Worm (Caenorhabditis elegans) whole organism, L3 larva: ENCODE data around the gene pqn-36.
A peak's percentile ranks its signal among the peaks of the same experiment; 100 is the strongest.

Experiments
- elt-3 ChIP-seq, 3 experiments: fragments of 150-350 bp in 1 of 3; sonication (generic microtip) in 2 of 3; optimal IDR thresholded peaks; 2 replicates in 2 of 3; 4 replicates in 1 of 3; lab custom pipeline; 2014 to 2017; ENCODE audit warnings: missing biosample characterization in 3 of 3, missing genetic modification characterization in 3 of 3
- nhr-28 ChIP-seq: fragments of 150-350 bp; optimal IDR thresholded peaks from 2 replicates; lab custom pipeline; 2014; ENCODE audit warnings: missing biosample characterization, missing genetic modification characterization
- nhr-77 ChIP-seq: fragments of 150-350 bp; optimal IDR thresholded peaks from 2 replicates; lab custom pipeline; 2014; ENCODE audit warnings: missing biosample characterization, missing genetic modification characterization

DNA sequence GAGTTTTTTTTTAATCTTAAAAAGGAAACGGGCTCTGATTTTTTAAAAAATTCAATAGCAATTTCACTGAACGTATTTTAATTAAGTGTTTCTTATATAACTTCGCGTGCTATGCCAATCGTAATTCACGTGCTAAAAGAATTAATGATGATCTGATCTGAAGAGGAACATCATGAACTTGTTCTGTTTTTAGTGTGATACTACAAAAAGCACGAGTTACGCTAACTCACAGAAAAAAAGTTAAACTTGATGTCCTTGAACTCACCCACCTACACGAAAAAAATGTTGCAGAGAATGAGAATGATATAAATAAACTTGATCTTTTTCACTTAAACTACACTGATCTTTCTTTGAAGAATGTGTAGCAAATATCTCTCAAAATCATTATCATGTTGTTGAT is 35.4 kb downstream of the pqn-36 start:
- TF ChIP-seq nhr-77 (tag; lab: Kevin White, UChicago), result no peak
- no peak for TF ChIP-seq nhr-28 (tag; lab: Kevin White, UChicago)
- peak in 1 of 3 experiments; percentile 6 for TF ChIP-seq elt-3 (tag; optimal IDR thresholded peaks at IDR 0.05; lab: Kevin White, UChicago)
